Fruit fly (Drosophila melanogaster): Measurements from ENCODE around the gene Srp72.

dm6 chr3R:20560019-20560667, 28.4 kb upstream of the Srp72 start, which contains the start of gene CG15922:
- TF ChIP-seq Hr39 (optimal IDR thresholded peaks at IDR 0.05) = no peak
- no peak for TF ChIP-seq Lpt (GFP tag; optimal IDR thresholded peaks at IDR 0.05)
- no peak for TF ChIP-seq CG31388 (GFP tag; optimal IDR thresholded peaks at IDR 0.05)
- TF ChIP-seq CG6254 (GFP tag; optimal IDR thresholded peaks at IDR 0.05) = no peak
- TF ChIP-seq Lim3 (GFP tag; IDR thresholded peaks at IDR 0.05) = no peak
- no peak for TF ChIP-seq Ravus (GFP tag; IDR thresholded peaks at IDR 0.05)
- TF ChIP-seq dmrt99B (tag; optimal IDR thresholded peaks at IDR 0.05) = peak; percentile 39
- no peak for TF ChIP-seq mld (GFP tag; IDR thresholded peaks at IDR 0.05; ENCODE audit: partially characterized antibody)
- TF ChIP-seq CG14710 (tag; optimal IDR thresholded peaks at IDR 0.05) = no peak
- no peak for TF ChIP-seq CG8478 (optimal IDR thresholded peaks at IDR 0.05)
- TF ChIP-seq CG8089 (GFP tag; optimal IDR thresholded peaks at IDR 0.05) = no peak
